Worm (Caenorhabditis elegans): ENCODE results near the gene dgn-2.

ce11 chrX:1344321-1344720 lies 23.0 kb downstream of the dgn-2 start, which contains the start of gene ins-39:
- TF ChIP-seq nhr-12 (tag; optimal IDR thresholded peaks at IDR 0.05), result no peak
- TF ChIP-seq mab-5 (tag; optimal IDR thresholded peaks at IDR 0.05), result no peak
- no peak for TF ChIP-seq aly-2 (tag; optimal IDR thresholded peaks at IDR 0.05)
- no peak for TF ChIP-seq lin-39 (tag; optimal IDR thresholded peaks at IDR 0.05)
- TF ChIP-seq peb-1 (tag; optimal IDR thresholded peaks at IDR 0.05), result no peak
- TF ChIP-seq ama-1 (optimal IDR thresholded peaks at IDR 0.05), result no peak
- no peak for TF ChIP-seq alr-1 (tag; optimal IDR thresholded peaks at IDR 0.05)
- no peak for TF ChIP-seq zag-1 (tag; optimal IDR thresholded peaks at IDR 0.05)
- no peak for TF ChIP-seq unc-62 (GFP tag; optimal IDR thresholded peaks at IDR 0.05)
- no peak for TF ChIP-seq ztf-11 (tag; optimal IDR thresholded peaks at IDR 0.05)
- no peak for TF ChIP-seq nhr-23 (tag; optimal IDR thresholded peaks at IDR 0.05)
- no peak for TF ChIP-seq snpc-4 (tag; optimal IDR thresholded peaks at IDR 0.05)
- no peak for TF ChIP-seq nhr-11 (tag; optimal IDR thresholded peaks at IDR 0.05)
